Fruit fly (Drosophila melanogaster) whole organism, embryonic: ENCODE measurements around the gene PGAP1.
A peak's percentile ranks its signal among the peaks of the same experiment; 100 is the strongest.

Experiments used
- CG10543 ChIP-seq: fragments of 200-800 bp; sonication (Bioruptor generic); optimal IDR thresholded peaks from 3 replicates; lab custom pipeline; 2017; ENCODE audit warnings: missing biosample characterization, mild to moderate bottlenecking, missing genetic modification characterization, moderate library complexity
- CG11696 ChIP-seq: fragments of 200-800 bp; sonication (Bioruptor generic); IDR thresholded peaks from 2 replicates; pipeline ENCODE4 v1.3.6; 2022; ENCODE audit warnings: missing biosample characterization, missing genetic modification characterization
- CG12236 ChIP-seq: fragments of 200-800 bp; sonication (Bioruptor generic); optimal IDR thresholded peaks from 2 replicates; lab custom pipeline; 2016; ENCODE audit warnings: missing biosample characterization, missing genetic modification characterization
- CG15696 ChIP-seq: fragments of 200-800 bp; sonication (Bioruptor generic); optimal IDR thresholded peaks from 2 replicates; lab custom pipeline; 2019; ENCODE audit warnings: missing biosample characterization, mild to moderate bottlenecking, missing genetic modification characterization, moderate library complexity
- CG1647 ChIP-seq: fragments of 200-800 bp; sonication (Bioruptor generic); optimal IDR thresholded peaks from 3 replicates; lab custom pipeline; 2016; ENCODE audit warnings: missing biosample characterization, missing genetic modification characterization
- CG17568 ChIP-seq: fragments of 200-800 bp; sonication (Bioruptor generic); optimal IDR thresholded peaks from 2 replicates; lab custom pipeline; 2018; ENCODE audit warnings: missing biosample characterization, mild to moderate bottlenecking, missing genetic modification characterization, moderate library complexity
- CG1792 ChIP-seq: fragments of 200-800 bp; sonication (Bioruptor generic); optimal IDR thresholded peaks from 2 replicates; lab custom pipeline; 2016; ENCODE audit warnings: missing biosample characterization, missing genetic modification characterization
- CG2202 ChIP-seq: fragments of 200-800 bp; sonication (Bioruptor generic); optimal IDR thresholded peaks from 2 replicates; lab custom pipeline; 2018; ENCODE audit warnings: missing biosample characterization, mild to moderate bottlenecking, missing genetic modification characterization
- CG3847 ChIP-seq: fragments of 200-800 bp; sonication (Bioruptor generic); IDR thresholded peaks from 2 replicates; pipeline ENCODE4 v1.3.6; 2022; ENCODE audit warnings: missing biosample characterization, missing genetic modification characterization
- CG4424 ChIP-seq: fragments of 200-800 bp; sonication (Bioruptor generic); optimal IDR thresholded peaks from 3 replicates; lab custom pipeline; 2016; ENCODE audit warnings: missing biosample characterization, missing genetic modification characterization
- CG6272 ChIP-seq: fragments of 200-800 bp; sonication (Bioruptor generic); IDR thresholded peaks from 2 replicates; pipeline ENCODE4 v1.3.6; 2022; ENCODE audit warnings: missing biosample characterization, missing genetic modification characterization
- CG7963 ChIP-seq: fragments of 200-800 bp; sonication (Bioruptor generic); IDR thresholded peaks from 3 replicates; pipeline ENCODE4 v1.3.6; 2022; ENCODE audit warnings: missing biosample characterization, missing genetic modification characterization; ENCODE audit not compliant: partially characterized antibody
- CG8359 ChIP-seq: fragments of 200-800 bp; sonication (Bioruptor generic); optimal IDR thresholded peaks from 2 replicates; lab custom pipeline; 2017; ENCODE audit warnings: missing biosample characterization, mild to moderate bottlenecking, missing genetic modification characterization, borderline replicate concordance
- CG8765 ChIP-seq: fragments of 200-800 bp; sonication (Bioruptor generic); IDR thresholded peaks from 2 replicates; pipeline ENCODE4 v1.3.6; 2022; ENCODE audit warnings: missing biosample characterization, missing genetic modification characterization
- CG9609 ChIP-seq: fragments of 200-800 bp; sonication (Bioruptor generic); optimal IDR thresholded peaks from 3 replicates; lab custom pipeline; 2016; ENCODE audit warnings: missing biosample characterization, missing genetic modification characterization
- CHES-1-like ChIP-seq: fragments of 200-800 bp; sonication (Bioruptor generic); optimal IDR thresholded peaks from 2 replicates; lab custom pipeline; 2016; ENCODE audit warnings: missing biosample characterization, missing genetic modification characterization
- HLHmδ ChIP-seq: fragments of 200-800 bp; sonication (Bioruptor generic); optimal IDR thresholded peaks from 2 replicates; lab custom pipeline; 2018; ENCODE audit warnings: missing biosample characterization, mild to moderate bottlenecking, missing genetic modification characterization, moderate library complexity
- Hr78 ChIP-seq, 2 experiments: fragments of 200-800 bp in 1 of 2; fragments of >200 bp in 1 of 2; sonication (Bioruptor generic) in 1 of 2; optimal IDR thresholded peaks; 2 replicates each; lab custom pipeline; 2017 to 2019; ENCODE audit warnings: missing biosample characterization in 2 of 2, missing genetic modification characterization in 2 of 2, mild to moderate bottlenecking in 1 of 2, moderate library complexity in 1 of 2
- Lhr ChIP-seq: fragments of 200-800 bp; sonication (Bioruptor generic); optimal IDR thresholded peaks from 3 replicates; lab custom pipeline; 2017; ENCODE audit warnings: mild to moderate bottlenecking, missing biosample characterization, missing genetic modification reagents, missing genetic modification characterization
- Meics ChIP-seq: fragments of 200-800 bp; sonication (Bioruptor generic); optimal IDR thresholded peaks from 2 replicates; lab custom pipeline; 2017; ENCODE audit warnings: missing biosample characterization, mild to moderate bottlenecking, missing genetic modification characterization
- Mrtf ChIP-seq: fragments of 200-800 bp; sonication (Bioruptor generic); IDR thresholded peaks from 3 replicates; pipeline ENCODE4 v1.3.6; 2022; ENCODE audit warnings: missing biosample characterization, missing genetic modification characterization
- Scr ChIP-seq: fragments of 200-800 bp; sonication (Bioruptor generic); IDR thresholded peaks from 2 replicates; pipeline ENCODE4 v1.3.6; 2022; ENCODE audit warnings: missing biosample characterization, missing genetic modification characterization; ENCODE audit not compliant: partially characterized antibody
- Stat92E ChIP-seq, 3 experiments: fragments of >200 bp in 2 of 3; fragments of 200-800 bp in 1 of 3; sonication (Bioruptor generic) in 1 of 3; optimal IDR thresholded peaks; 2 replicates each; lab custom pipeline; 2017 to 2019; ENCODE audit warnings: missing biosample characterization in 3 of 3, missing genetic modification characterization in 3 of 3, mild to moderate bottlenecking in 1 of 3, moderate library complexity in 1 of 3
- Tbp ChIP-seq: fragments of >200 bp; optimal IDR thresholded peaks from 2 replicates; lab custom pipeline; 2018; ENCODE audit warnings: missing biosample characterization, missing genetic modification characterization
- YL-1 ChIP-seq: fragments of 200-800 bp; sonication (Bioruptor generic); optimal IDR thresholded peaks from 3 replicates; lab custom pipeline; 2017; ENCODE audit warnings: missing biosample characterization, mild to moderate bottlenecking, missing genetic modification characterization
- ab ChIP-seq: fragments of 200-800 bp; sonication (Bioruptor generic); optimal IDR thresholded peaks from 2 replicates; lab custom pipeline; 2016; ENCODE audit warnings: missing biosample characterization, missing genetic modification characterization
- bcd ChIP-seq: fragments of 200-800 bp; sonication (Bioruptor generic); optimal IDR thresholded peaks from 2 replicates; lab custom pipeline; 2017; ENCODE audit warnings: missing biosample characterization, mild to moderate bottlenecking, missing genetic modification characterization
- bowl ChIP-seq: fragments of 200-800 bp; sonication (Bioruptor generic); IDR thresholded peaks from 2 replicates; pipeline ENCODE4 v1.3.6; 2022; ENCODE audit warnings: missing biosample characterization, missing genetic modification characterization
- cad ChIP-seq: fragments of >200 bp; optimal IDR thresholded peaks from 2 replicates; lab custom pipeline; 2017; ENCODE audit warnings: missing biosample characterization, missing genetic modification characterization
- chn ChIP-seq: fragments of 200-800 bp; sonication (Bioruptor generic); optimal IDR thresholded peaks from 2 replicates; lab custom pipeline; 2016; ENCODE audit warnings: missing biosample characterization, missing genetic modification characterization
- fd102C ChIP-seq: fragments of 200-800 bp; sonication (Bioruptor generic); optimal IDR thresholded peaks from 2 replicates; lab custom pipeline; 2018; ENCODE audit warnings: missing biosample characterization, mild to moderate bottlenecking, missing genetic modification characterization, moderate library complexity
- ken ChIP-seq: fragments of 200-800 bp; sonication (Bioruptor generic); IDR thresholded peaks from 3 replicates; pipeline ENCODE4 v1.3.6; 2022; ENCODE audit warnings: missing biosample characterization, missing genetic modification characterization
- maf-S ChIP-seq: fragments of 200-800 bp; sonication (Bioruptor generic); optimal IDR thresholded peaks from 2 replicates; lab custom pipeline; 2016; ENCODE audit warnings: missing biosample characterization, missing genetic modification characterization
- pum ChIP-seq: fragments of 200-800 bp; sonication (Bioruptor generic); optimal IDR thresholded peaks from 2 replicates; lab custom pipeline; 2016; ENCODE audit warnings: missing biosample characterization, missing genetic modification characterization
- shn ChIP-seq: fragments of 200-800 bp; sonication (Bioruptor generic); optimal IDR thresholded peaks from 3 replicates; lab custom pipeline; 2016; ENCODE audit warnings: missing biosample characterization, missing genetic modification characterization
- slou ChIP-seq: fragments of 200-800 bp; sonication (Bioruptor generic); optimal IDR thresholded peaks from 3 replicates; lab custom pipeline; 2016; ENCODE audit warnings: missing biosample characterization, missing genetic modification characterization
- slp2 ChIP-seq: fragments of 200-800 bp; sonication (Bioruptor generic); optimal IDR thresholded peaks from 2 replicates; lab custom pipeline; 2016; ENCODE audit warnings: missing biosample characterization, missing genetic modification characterization
- sqz ChIP-seq: fragments of 200-800 bp; sonication (Bioruptor generic); optimal IDR thresholded peaks from 3 replicates; lab custom pipeline; 2018; ENCODE audit warnings: missing biosample characterization, mild to moderate bottlenecking, missing genetic modification characterization
- toy ChIP-seq: fragments of 200-800 bp; sonication (Bioruptor generic); IDR thresholded peaks from 2 replicates; pipeline ENCODE4 v1.3.6; 2022; ENCODE audit warnings: missing biosample characterization, missing genetic modification characterization
- vvl ChIP-seq: fragments of 200-800 bp; sonication (Bioruptor generic); IDR thresholded peaks from 2 replicates; pipeline ENCODE4 v1.3.6; 2022; ENCODE audit warnings: missing biosample characterization, missing genetic modification characterization
- wek ChIP-seq: fragments of 200-800 bp; sonication (Bioruptor generic); optimal IDR thresholded peaks from 3 replicates; lab custom pipeline; 2018; ENCODE audit warnings: missing biosample characterization, mild to moderate bottlenecking, missing genetic modification characterization, moderate library complexity
- zf30C ChIP-seq: fragments of 200-800 bp; sonication (Bioruptor generic); optimal IDR thresholded peaks from 3 replicates; lab custom pipeline; 2018; ENCODE audit warnings: missing biosample characterization, mild to moderate bottlenecking, missing genetic modification characterization

PGAP1 gene

dm6 chrX:5679079-5679932 lies 10.0 kb downstream of the PGAP1 start (continued):
- TF ChIP-seq Hr78 (GFP tag; optimal IDR thresholded peaks at IDR 0.05; lab: Kevin White, UChicago) = no peak
- no peak for TF ChIP-seq Tbp (GFP tag; lab: Kevin White, UChicago)
- TF ChIP-seq CG15696 (tag; lab: Kevin White, UChicago) = peak; percentile 41
- no peak for TF ChIP-seq CG1647 (GFP tag; lab: Kevin White, UChicago)
- TF ChIP-seq CG9609 (GFP tag; lab: Kevin White, UChicago) = peak; percentile 41
- TF ChIP-seq slp2 (GFP tag; lab: Kevin White, UChicago) = peak; percentile 27
- no peak for TF ChIP-seq CG3847 (GFP tag; lab: Robert Waterston, UW)
- peak; percentile 49 for TF ChIP-seq vvl (GFP tag; lab: Robert Waterston, UW)
- no peak for TF ChIP-seq CG8359
- TF ChIP-seq Lhr = peak; percentile 26
- no peak for TF ChIP-seq toy
- TF ChIP-seq bcd (GFP tag; lab: Kevin White, UChicago) = peak; percentile 40
- no peak for TF ChIP-seq ken
- peak; percentile 41 for TF ChIP-seq CG2202 (tag; lab: Kevin White, UChicago)
- no peak for TF ChIP-seq maf-S (GFP tag; lab: Kevin White, UChicago)
- TF ChIP-seq CG11696 (GFP tag; lab: Robert Waterston, UW) = no peak
- no peak for TF ChIP-seq ab
- TF ChIP-seq CG6272 (GFP tag; lab: Robert Waterston, UW) = no peak
- peak; percentile 88 for TF ChIP-seq sqz (GFP tag; lab: Kevin White, UChicago)
- TF ChIP-seq cad (GFP tag; lab: Kevin White, UChicago) = no peak
- no peak for TF ChIP-seq HLHmδ (GFP tag; lab: Kevin White, UChicago)
- TF ChIP-seq CG10543 (GFP tag; lab: Kevin White, UChicago) = no peak
- no peak for TF ChIP-seq CG8765 (GFP tag; lab: Robert Waterston, UW)
- peak; percentile 77 for TF ChIP-seq zf30C
- TF ChIP-seq shn = peak; percentile 29
- TF ChIP-seq Scr (GFP tag; lab: Robert Waterston, UW) = no peak
- no peak for TF ChIP-seq YL-1 (GFP tag; lab: Kevin White, UChicago)
- TF ChIP-seq CG7963 = no peak
- peak; percentile 32 for TF ChIP-seq pum
- no peak for TF ChIP-seq Mrtf (GFP tag; lab: Robert Waterston, UW)
- TF ChIP-seq CG17568 (GFP tag; lab: Kevin White, UChicago) = no peak
- no peak for TF ChIP-seq Meics (GFP tag; lab: Kevin White, UChicago)
- no peak for TF ChIP-seq CG1792 (GFP tag; lab: Kevin White, UChicago)
- no peak for TF ChIP-seq wek (GFP tag; lab: Kevin White, UChicago)
- TF ChIP-seq slou (GFP tag; lab: Kevin White, UChicago) = no peak
- no peak for TF ChIP-seq bowl (GFP tag; lab: Robert Waterston, UW)
- no peak for TF ChIP-seq CHES-1-like (GFP tag; lab: Kevin White, UChicago)
- no peak for TF ChIP-seq Stat92E (GFP tag; optimal IDR thresholded peaks at IDR 0.05; lab: Kevin White, UChicago)
- peak; percentile 40 for TF ChIP-seq chn (GFP tag; lab: Kevin White, UChicago)
- no peak for TF ChIP-seq fd102C (GFP tag; lab: Kevin White, UChicago)
- TF ChIP-seq CG12236 (GFP tag; lab: Kevin White, UChicago) = no peak
- TF ChIP-seq CG4424 (GFP tag; lab: Kevin White, UChicago) = peak; percentile 63
